Worm (Caenorhabditis elegans) whole organism, late embryonic: Measurements from ENCODE around the gene mboa-2.

ENCODE experiments used
- K02D7.2 ChIP-seq: sonication (generic microtip); optimal IDR thresholded peaks from 2 replicates; lab custom pipeline; 2017; ENCODE audit warnings: mild to moderate bottlenecking, missing genetic modification characterization, missing compliant biosample characterization
- elt-4 ChIP-seq: sonication (generic microtip); optimal IDR thresholded peaks from 2 replicates; lab custom pipeline; 2016; ENCODE audit warnings: missing genetic modification characterization, missing compliant biosample characterization
- fax-1 ChIP-seq: sonication (generic microtip); optimal IDR thresholded peaks from 2 replicates; lab custom pipeline; 2016; ENCODE audit warnings: missing genotype, missing genetic modification characterization, missing compliant biosample characterization
- fkh-10 ChIP-seq: fragments of 150-350 bp; optimal IDR thresholded peaks from 2 replicates; lab custom pipeline; 2014; ENCODE audit warnings: missing biosample characterization, missing genetic modification reagents, missing genetic modification characterization
- hlh-15 ChIP-seq: sonication (generic microtip); optimal IDR thresholded peaks from 2 replicates; lab custom pipeline; 2016; ENCODE audit warnings: missing genetic modification characterization, missing compliant biosample characterization
- hlh-8 ChIP-seq: sonication (generic microtip); optimal IDR thresholded peaks from 2 replicates; lab custom pipeline; 2016; ENCODE audit warnings: missing genotype, missing genetic modification characterization, missing compliant biosample characterization
- lim-6 ChIP-seq: sonication (generic microtip); optimal IDR thresholded peaks from 2 replicates; lab custom pipeline; 2016; ENCODE audit warnings: missing genetic modification characterization, missing compliant biosample characterization
- lin-11 ChIP-seq: fragments of 200-800 bp; sonication (Bioruptor generic); optimal IDR thresholded peaks from 2 replicates; lab custom pipeline; 2018; ENCODE audit warnings: mild to moderate bottlenecking, missing genetic modification characterization, missing compliant biosample characterization
- pag-3 ChIP-seq: sonication (generic microtip); optimal IDR thresholded peaks from 2 replicates; lab custom pipeline; 2016; ENCODE audit warnings: missing compliant biosample characterization, missing genetic modification characterization, borderline replicate concordance
- pha-2 ChIP-seq: sonication (generic microtip); optimal IDR thresholded peaks from 2 replicates; lab custom pipeline; 2017; ENCODE audit warnings: mild to moderate bottlenecking, missing genetic modification characterization, missing compliant biosample characterization
- pha-4 ChIP-seq: fragments of 150-350 bp; optimal IDR thresholded peaks from 2 replicates; lab custom pipeline; 2018; ENCODE audit warnings: missing biosample characterization, missing genetic modification reagents, missing genetic modification characterization
- pqm-1 ChIP-seq: sonication (generic microtip); optimal IDR thresholded peaks from 2 replicates; lab custom pipeline; 2016; ENCODE audit warnings: missing genetic modification characterization, missing compliant biosample characterization
- sox-4 ChIP-seq: sonication (generic microtip); optimal IDR thresholded peaks from 2 replicates; lab custom pipeline; 2017; ENCODE audit warnings: mild to moderate bottlenecking, missing genetic modification characterization, inconsistent platforms, missing compliant biosample characterization

ce11 chrV:11155553-11155952, 33.3 kb upstream of the mboa-2 start, which contains the start of gene srg-38:
- TF ChIP-seq elt-4 (tag; lab: Kevin White, UChicago) = no peak
- no peak for TF ChIP-seq lim-6
- TF ChIP-seq fkh-10 (GFP tag; lab: Kevin White, UChicago) = no peak
- no peak for TF ChIP-seq fax-1 (tag; lab: Kevin White, UChicago)
- TF ChIP-seq sox-4 (tag; lab: Kevin White, UChicago) = no peak
- no peak for TF ChIP-seq K02D7.2 (tag; lab: Kevin White, UChicago)
- TF ChIP-seq pha-4 = no peak
- TF ChIP-seq pqm-1 (tag; lab: Kevin White, UChicago) = no peak
- TF ChIP-seq pag-3 (tag; lab: Kevin White, UChicago) = no peak
- no peak for TF ChIP-seq pha-2 (tag; lab: Kevin White, UChicago)
- TF ChIP-seq hlh-8 (tag; lab: Kevin White, UChicago) = no peak
- TF ChIP-seq hlh-15 = no peak
- TF ChIP-seq lin-11 (tag; lab: Kevin White, UChicago) = no peak
